Worm (Caenorhabditis elegans) whole organism, young adult: Measurements from ENCODE around the gene C03B1.5.

ENCODE experiments used
- Y95B8A.8 ChIP-seq: fragments of 200-800 bp; sonication (Bioruptor generic); IDR thresholded peaks from 2 replicates; pipeline ENCODE4 v1.3.6; 2022; ENCODE audit warnings: missing genetic modification reagents, missing genetic modification characterization, missing compliant biosample characterization
- lsl-1 ChIP-seq: fragments of 200-800 bp; sonication (Bioruptor generic); optimal IDR thresholded peaks from 2 replicates; lab custom pipeline; 2018; ENCODE audit warnings: mild to moderate bottlenecking, missing genetic modification characterization, moderate library complexity, missing compliant biosample characterization
- mxl-1 ChIP-seq: sonication (generic microtip); optimal IDR thresholded peaks from 2 replicates; lab custom pipeline; 2016; ENCODE audit warnings: missing genetic modification characterization, missing compliant biosample characterization

DNA sequence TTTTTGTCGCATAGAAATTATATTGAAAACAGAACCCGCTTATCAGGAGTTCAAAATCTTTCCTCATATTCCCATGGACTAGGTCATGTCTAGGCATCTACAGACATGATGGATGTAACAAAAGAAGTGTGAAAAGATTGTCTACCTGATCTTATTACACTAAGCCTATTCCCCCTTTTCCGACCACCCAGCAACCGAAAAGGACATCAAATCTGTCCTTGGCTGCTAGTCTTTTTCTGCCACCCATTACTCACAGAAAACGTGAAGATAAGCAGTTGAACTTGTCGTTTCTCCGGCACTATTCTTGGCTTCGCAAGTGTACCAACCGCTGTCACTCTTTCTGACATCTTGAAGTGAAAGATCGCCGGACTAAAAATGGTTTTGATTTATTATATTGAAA is 27.5 kb downstream of the C03B1.5 start:
- no peak for TF ChIP-seq mxl-1 (tag; lab: Kevin White, UChicago)
- no peak for TF ChIP-seq Y95B8A.8
- TF ChIP-seq lsl-1, result no peak
